Worm (Caenorhabditis elegans) whole organism, L3 larva: ENCODE results near the gene F13H8.12.

Source experiments
- R02D3.7 ChIP-seq: fragments of 150-350 bp; optimal IDR thresholded peaks from 2 replicates; lab custom pipeline; 2014; ENCODE audit warnings: missing biosample characterization, missing genetic modification characterization
- aly-2 ChIP-seq: fragments of 150-350 bp; optimal IDR thresholded peaks from 2 replicates; lab custom pipeline; 2014; ENCODE audit warnings: missing biosample characterization, missing genetic modification characterization
- ama-1 ChIP-seq: fragments of 150-350 bp; optimal IDR thresholded peaks from 2 replicates; lab custom pipeline; 2018
- ceh-16 ChIP-seq: sonication (generic microtip); optimal IDR thresholded peaks from 2 replicates; lab custom pipeline; 2017; ENCODE audit warnings: missing biosample characterization, missing genetic modification characterization
- ceh-28 ChIP-seq: fragments of 150-350 bp; optimal IDR thresholded peaks from 2 replicates; lab custom pipeline; 2014; ENCODE audit warnings: missing biosample characterization, missing genetic modification reagents, missing genetic modification characterization
- ceh-9 ChIP-seq: sonication (generic microtip); optimal IDR thresholded peaks from 2 replicates; lab custom pipeline; 2018; ENCODE audit warnings: missing biosample characterization, missing genetic modification characterization
- daf-12 ChIP-seq: fragments of 150-350 bp; optimal IDR thresholded peaks from 2 replicates; lab custom pipeline; 2014; ENCODE audit warnings: missing biosample characterization, missing genetic modification reagents, missing genetic modification characterization
- egl-5 ChIP-seq: fragments of 150-350 bp; optimal IDR thresholded peaks from 2 replicates; lab custom pipeline; 2017; ENCODE audit warnings: missing biosample characterization, missing genetic modification reagents, missing genetic modification characterization, inconsistent platforms
- elt-1 ChIP-seq: fragments of 150-350 bp; optimal IDR thresholded peaks from 2 replicates; lab custom pipeline; 2014; ENCODE audit warnings: missing biosample characterization, missing genetic modification characterization
- elt-2 ChIP-seq: sonication (generic microtip); optimal IDR thresholded peaks from 2 replicates; lab custom pipeline; 2016; ENCODE audit warnings: missing genetic modification reagents, mild to moderate bottlenecking, missing genetic modification characterization, missing compliant biosample characterization
- elt-3 ChIP-seq, 3 experiments: fragments of 150-350 bp in 1 of 3; sonication (generic microtip) in 2 of 3; optimal IDR thresholded peaks; 2 replicates in 2 of 3; 4 replicates in 1 of 3; lab custom pipeline; 2014 to 2017; ENCODE audit warnings: missing biosample characterization in 3 of 3, missing genetic modification characterization in 3 of 3
- fkh-2 ChIP-seq: fragments of 150-350 bp; optimal IDR thresholded peaks from 2 replicates; lab custom pipeline; 2014; ENCODE audit warnings: missing biosample characterization, missing genetic modification reagents, missing genetic modification characterization
- fos-1 ChIP-seq: fragments of 150-350 bp; optimal IDR thresholded peaks from 2 replicates; lab custom pipeline; 2014; ENCODE audit warnings: missing biosample characterization, missing genetic modification characterization
- hmg-11 ChIP-seq: sonication (generic microtip); optimal IDR thresholded peaks from 2 replicates; lab custom pipeline; 2016; ENCODE audit warnings: missing genetic modification characterization, missing compliant biosample characterization
- jun-1 ChIP-seq: fragments of 150-350 bp; optimal IDR thresholded peaks from 2 replicates; lab custom pipeline; 2014; ENCODE audit warnings: missing biosample characterization, missing genetic modification reagents, missing genetic modification characterization
- lin-39 ChIP-seq: fragments of 150-350 bp; optimal IDR thresholded peaks from 2 replicates; lab custom pipeline; 2018; ENCODE audit warnings: missing biosample characterization, missing genetic modification reagents, missing genetic modification characterization
- lsy-12 ChIP-seq: sonication (generic microtip); optimal IDR thresholded peaks from 2 replicates; lab custom pipeline; 2016; ENCODE audit warnings: mild to moderate bottlenecking, missing genetic modification characterization, missing compliant biosample characterization
- mdl-1 ChIP-seq: fragments of 150-350 bp; optimal IDR thresholded peaks from 2 replicates; lab custom pipeline; 2014; ENCODE audit warnings: missing biosample characterization, missing genetic modification characterization
- nfya-1 ChIP-seq: sonication (generic microtip); optimal IDR thresholded peaks from 2 replicates; lab custom pipeline; 2017; ENCODE audit warnings: missing genetic modification characterization, mild to moderate bottlenecking, missing compliant biosample characterization, antibody characterized with exemption, moderate library complexity; ENCODE audit not compliant: insufficient read depth
- nhr-237 ChIP-seq: fragments of 150-350 bp; optimal IDR thresholded peaks from 2 replicates; lab custom pipeline; 2014; ENCODE audit warnings: missing biosample characterization, missing genetic modification characterization
- nhr-25 ChIP-seq: sonication (generic microtip); optimal IDR thresholded peaks from 2 replicates; lab custom pipeline; 2017; ENCODE audit warnings: missing biosample characterization, missing genetic modification characterization
- nhr-28 ChIP-seq: fragments of 150-350 bp; optimal IDR thresholded peaks from 2 replicates; lab custom pipeline; 2014; ENCODE audit warnings: missing biosample characterization, missing genetic modification characterization
- nhr-43 ChIP-seq: sonication (generic microtip); optimal IDR thresholded peaks from 2 replicates; lab custom pipeline; 2016; ENCODE audit warnings: mild to moderate bottlenecking, missing genetic modification characterization, missing compliant biosample characterization; ENCODE audit not compliant: poor library complexity, severe bottlenecking
- nhr-67 ChIP-seq: fragments of 150-350 bp; optimal IDR thresholded peaks from 2 replicates; lab custom pipeline; 2014; ENCODE audit warnings: missing biosample characterization, missing genetic modification characterization
- nhr-77 ChIP-seq: fragments of 150-350 bp; optimal IDR thresholded peaks from 2 replicates; lab custom pipeline; 2014; ENCODE audit warnings: missing biosample characterization, missing genetic modification characterization
- pha-4 ChIP-seq: fragments of 150-350 bp; optimal IDR thresholded peaks from 2 replicates; lab custom pipeline; 2014; ENCODE audit warnings: missing biosample characterization, missing genetic modification reagents, missing genetic modification characterization
- pqm-1 ChIP-seq: fragments of 150-350 bp; optimal IDR thresholded peaks from 2 replicates; lab custom pipeline; 2017; ENCODE audit warnings: missing biosample characterization, missing genetic modification characterization, inconsistent platforms
- sea-2 ChIP-seq: fragments of 150-350 bp; sonication (generic microtip); optimal IDR thresholded peaks from 4 replicates; lab custom pipeline; 2014; ENCODE audit warnings: missing biosample characterization, missing genetic modification reagents, missing genetic modification characterization
- tbx-2 ChIP-seq: sonication (generic microtip); optimal IDR thresholded peaks from 2 replicates; lab custom pipeline; 2016; ENCODE audit warnings: mild to moderate bottlenecking, missing genetic modification characterization, missing compliant biosample characterization
- unc-62 ChIP-seq: fragments of 150-350 bp; sonication (generic microtip); optimal IDR thresholded peaks from 4 replicates; lab custom pipeline; 2014; ENCODE audit warnings: missing biosample characterization, missing genetic modification reagents, missing genetic modification characterization
- zag-1 ChIP-seq: fragments of 150-350 bp; optimal IDR thresholded peaks from 2 replicates; lab custom pipeline; 2014; ENCODE audit warnings: missing biosample characterization, missing genetic modification characterization
- ztf-11 ChIP-seq: fragments of 150-350 bp; optimal IDR thresholded peaks from 2 replicates; lab custom pipeline; 2014; ENCODE audit warnings: missing biosample characterization, missing genetic modification characterization
- ztf-4 ChIP-seq: fragments of 150-350 bp; optimal IDR thresholded peaks from 2 replicates; lab custom pipeline; 2014; ENCODE audit warnings: missing biosample characterization, missing genetic modification characterization

The F13H8.12 gene

ce11 chrII:6250782-6251461 is 11.4 kb upstream of the F13H8.12 start, which contains the start of gene phb-2 (continued):
- peak; percentile 20 for TF ChIP-seq R02D3.7
- peak; percentile 94 for TF ChIP-seq pha-4 (tag; lab: Kevin White, UChicago)
- TF ChIP-seq nfya-1 (tag; lab: Kevin White, UChicago): peak; percentile 90
- TF ChIP-seq ztf-11 (tag; lab: Kevin White, UChicago): no peak
- TF ChIP-seq sea-2 (GFP tag; lab: Kevin White, UChicago): no peak
- TF ChIP-seq zag-1 (tag; lab: Kevin White, UChicago): no peak
- no peak for TF ChIP-seq tbx-2
- TF ChIP-seq ceh-28 (tag; lab: Kevin White, UChicago): peak; percentile 53
- TF ChIP-seq unc-62: no peak
- no peak for TF ChIP-seq fkh-2 (tag; lab: Kevin White, UChicago)
- no peak for TF ChIP-seq ztf-4 (tag; lab: Kevin White, UChicago)
- no peak for TF ChIP-seq nhr-237 (tag; lab: Kevin White, UChicago)

ce11 chrII:6252707-6253106 is 9.6 kb upstream of the F13H8.12 start:
- TF ChIP-seq ama-1 (no peak), pqm-1 (tag; lab: Kevin White, UChicago) (no peak), elt-3 (tag; optimal IDR thresholded peaks at IDR 0.05; lab: Kevin White, UChicago) (no peak), aly-2 (peak; percentile 14), nhr-28 (tag; lab: Kevin White, UChicago) (no peak), elt-2 (no peak)

ce11 chrII:6256024-6256423 is 6.3 kb upstream of the F13H8.12 start, which contains the start of gene F13H8.5:
Gene F13H8.5, minus strand, starts transcription at chrII:6256124.
- TF ChIP-seq ztf-11 (tag; lab: Kevin White, UChicago) (no peak), lin-39 (no peak), hmg-11 (no peak), fos-1 (tag; lab: Kevin White, UChicago) (no peak)

ce11 chrII:6257220-6257877 is 5.0 kb upstream of the F13H8.12 start:
- TF ChIP-seq nhr-25 (tag; lab: Kevin White, UChicago) (peak; percentile 2), elt-1 (tag; lab: Kevin White, UChicago) (no peak), mdl-1 (no peak), jun-1 (no peak), nhr-77 (tag; lab: Kevin White, UChicago) (no peak), nhr-237 (tag; lab: Kevin White, UChicago) (no peak), lsy-12 (tag; lab: Kevin White, UChicago) (no peak), sea-2 (GFP tag; lab: Kevin White, UChicago) (no peak), nhr-67 (tag; lab: Kevin White, UChicago) (no peak), nhr-43 (peak; percentile 26), R02D3.7 (no peak), lin-39 (no peak), elt-3 (tag; optimal IDR thresholded peaks at IDR 0.05; lab: Kevin White, UChicago) (no peak)

ce11 chrII:6259867-6260266 is 2.5 kb upstream of the F13H8.12 start, which contains the start of gene F13H8.11:
Gene F13H8.11, minus strand, starts transcription at chrII:6260021.
- TF ChIP-seq nhr-237 (tag; lab: Kevin White, UChicago): no peak
- TF ChIP-seq ceh-16 (tag; lab: Kevin White, UChicago): no peak
- TF ChIP-seq R02D3.7: no peak
- no peak for TF ChIP-seq nhr-25 (tag; lab: Kevin White, UChicago)
- TF ChIP-seq nhr-67 (tag; lab: Kevin White, UChicago): no peak
- TF ChIP-seq daf-12 (tag; lab: Kevin White, UChicago): no peak
- TF ChIP-seq jun-1: no peak
- peak; percentile 28 for TF ChIP-seq pha-4 (tag; lab: Kevin White, UChicago)
- TF ChIP-seq ceh-9 (tag; lab: Kevin White, UChicago): no peak
- TF ChIP-seq egl-5 (tag; lab: Kevin White, UChicago): no peak
- no peak for TF ChIP-seq elt-3 (tag; optimal IDR thresholded peaks at IDR 0.05; lab: Kevin White, UChicago)
- TF ChIP-seq unc-62: no peak
- TF ChIP-seq pqm-1 (tag; lab: Kevin White, UChicago): peak; percentile 36
- peak; percentile 57 for TF ChIP-seq elt-2
- no peak for TF ChIP-seq nfya-1 (tag; lab: Kevin White, UChicago)
- TF ChIP-seq hmg-11: no peak
- TF ChIP-seq fos-1 (tag; lab: Kevin White, UChicago): no peak
